Fruit fly (Drosophila melanogaster) whole organism, adult: ENCODE data around the gene SecCl.

Experiments used
- CG5204 ChIP-seq: fragments of 200-800 bp; sonication (Bioruptor generic); optimal IDR thresholded peaks from 2 replicates; lab custom pipeline; 2016; ENCODE audit warnings: missing biosample characterization, missing genetic modification characterization
- CG7101 ChIP-seq: fragments of 200-800 bp; sonication (Bioruptor generic); optimal IDR thresholded peaks from 2 replicates; lab custom pipeline; 2018; ENCODE audit warnings: missing biosample characterization, mild to moderate bottlenecking, missing genetic modification characterization, moderate library complexity
- Crg-1 ChIP-seq: fragments of 200-800 bp; sonication (Bioruptor generic); optimal IDR thresholded peaks from 2 replicates; lab custom pipeline; 2016; ENCODE audit warnings: missing biosample characterization, missing genetic modification characterization
- Hr96 ChIP-seq: fragments of 200-800 bp; sonication (Bioruptor generic); optimal IDR thresholded peaks from 2 replicates; lab custom pipeline; 2016; ENCODE audit warnings: missing biosample characterization, missing genetic modification characterization
- Mnt ChIP-seq: fragments of 200-800 bp; sonication (Bioruptor generic); optimal IDR thresholded peaks from 2 replicates; lab custom pipeline; 2016; ENCODE audit warnings: missing biosample characterization, mild to moderate bottlenecking, missing genetic modification characterization
- bab1 ChIP-seq: fragments of 200-800 bp; sonication (Bioruptor generic); optimal IDR thresholded peaks from 3 replicates; lab custom pipeline; 2019; ENCODE audit warnings: missing biosample characterization, mild to moderate bottlenecking, missing genetic modification characterization, moderate library complexity
- cic ChIP-seq: fragments of 200-800 bp; sonication (Bioruptor generic); optimal IDR thresholded peaks from 2 replicates; lab custom pipeline; 2017; ENCODE audit warnings: missing biosample characterization, mild to moderate bottlenecking, missing genetic modification characterization, moderate library complexity
- cnc ChIP-seq, 2 experiments: fragments of >200 bp; optimal IDR thresholded peaks; 2 replicates each; lab custom pipeline; 2017
- ovo ChIP-seq: fragments of 200-800 bp; sonication (Bioruptor generic); optimal IDR thresholded peaks from 2 replicates; lab custom pipeline; 2016; ENCODE audit warnings: missing biosample characterization, missing genetic modification characterization
- pad ChIP-seq: fragments of 200-800 bp; sonication (Bioruptor generic); optimal IDR thresholded peaks from 3 replicates; lab custom pipeline; 2017; ENCODE audit warnings: missing biosample characterization, missing genetic modification characterization, mild to moderate bottlenecking, moderate library complexity, missing genetic modification reagents
- toe ChIP-seq: fragments of 200-800 bp; sonication (Bioruptor generic); optimal IDR thresholded peaks from 2 replicates; lab custom pipeline; 2016; ENCODE audit warnings: missing biosample characterization, missing genetic modification characterization

- TF ChIP-seq CG7101 (tag; lab: Kevin White, UChicago): no peak
- no peak for TF ChIP-seq cnc (optimal IDR thresholded peaks at IDR 0.05; lab: Kevin White, UChicago)
- no peak for TF ChIP-seq Mnt
- no peak for TF ChIP-seq pad (GFP tag; lab: Kevin White, UChicago)
- no peak for TF ChIP-seq Crg-1 (GFP tag; lab: Kevin White, UChicago)
- no peak for TF ChIP-seq bab1 (GFP tag; lab: Kevin White, UChicago)
- TF ChIP-seq ovo (GFP tag; lab: Kevin White, UChicago): no peak
- TF ChIP-seq Hr96 (GFP tag; lab: Kevin White, UChicago): no peak
- no peak for TF ChIP-seq toe
- TF ChIP-seq CG5204 (GFP tag; lab: Kevin White, UChicago): no peak
- no peak for TF ChIP-seq cic (GFP tag; lab: Kevin White, UChicago)
Measured at dm6 chr3L:17495266-17495961, 25.5 kb downstream of the SecCl start.
